Worm (Caenorhabditis elegans): ENCODE measurements around the gene C06H5.12.

DNA sequence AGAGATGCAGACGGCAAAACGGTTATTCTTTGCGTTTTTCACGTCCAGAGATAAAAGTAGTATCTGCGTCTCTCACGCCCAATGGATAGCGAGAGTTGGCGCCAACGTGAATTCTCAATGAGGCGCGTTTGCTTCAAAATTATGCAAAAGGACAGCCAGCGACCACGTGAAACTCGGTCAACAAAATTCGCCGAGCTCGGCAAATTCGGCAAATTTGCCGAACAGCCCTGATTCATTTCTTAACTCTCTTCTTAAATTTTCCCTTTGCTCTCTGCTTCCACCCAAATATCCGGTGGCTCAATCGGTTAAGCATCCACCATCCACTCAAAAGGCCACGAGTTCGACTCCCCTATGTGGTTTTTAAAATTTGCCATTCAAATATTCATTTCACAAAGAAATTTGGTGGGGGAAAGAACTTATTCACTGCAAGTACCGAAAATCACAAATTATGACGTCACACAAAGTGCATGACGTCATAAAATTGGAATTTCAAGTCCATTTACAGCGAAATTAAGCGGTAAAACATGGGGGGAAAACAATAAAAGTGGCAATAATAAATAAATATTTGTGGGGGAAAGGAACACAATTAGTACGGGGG, 49.1 kb upstream of the C06H5.12 start:
- TF ChIP-seq F52B5.7 (tag; optimal IDR thresholded peaks at IDR 0.05) (no peak), ceh-79 (tag; optimal IDR thresholded peaks at IDR 0.05) (no peak), nfya-2 (GFP tag; IDR thresholded peaks at IDR 0.05) (no peak), K12H6.12 (tag; optimal IDR thresholded peaks at IDR 0.05) (no peak), snpc-4 (GFP tag; optimal IDR thresholded peaks at IDR 0.05) (no peak), snpc-4 (tag; optimal IDR thresholded peaks at IDR 0.05) (no peak), F57A8.1 (GFP tag; optimal IDR thresholded peaks at IDR 0.05) (no peak), nfyb-1 (GFP tag; IDR thresholded peaks at IDR 0.05) (no peak), F23B12.7 (tag; optimal IDR thresholded peaks at IDR 0.05; ENCODE audit: insufficient read depth) (no peak), snpc-1.1 (tag; optimal IDR thresholded peaks at IDR 0.05; ENCODE audit: insufficient read depth) (no peak)

Data from whole organism, young adult.